Fruit fly (Drosophila melanogaster): ENCODE results near the gene TfIIB.

The TfIIB gene

DNA sequence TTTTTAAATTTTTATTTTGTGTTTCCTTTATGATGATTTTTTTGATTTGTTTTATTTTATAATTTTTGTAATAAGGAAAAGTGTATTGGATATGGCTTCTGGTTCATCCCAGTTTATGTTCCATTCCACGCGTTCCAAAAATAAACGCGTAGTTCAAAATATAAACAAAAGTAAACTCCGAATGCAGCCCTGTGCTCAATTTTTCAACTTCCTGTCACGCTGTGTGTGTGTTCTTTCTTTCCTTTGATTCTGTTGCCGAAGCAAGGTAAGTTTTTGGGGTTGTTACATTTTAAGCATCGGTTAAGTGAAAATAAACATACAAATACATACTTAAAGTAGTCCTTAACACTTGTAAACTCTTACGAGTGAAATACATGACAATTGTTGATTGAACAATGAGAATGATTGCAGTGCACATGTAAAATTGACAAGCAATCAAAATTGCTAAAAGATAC, 23.0 kb upstream of the TfIIB start, which contains the start of the genes Ip259 and RpS27A (continued):
- TF ChIP-seq ERR (GFP tag; optimal IDR thresholded peaks at IDR 0.05) = no peak
- peak; percentile 34; the same call in 1 of the 2 replicates for TF ChIP-seq bbx (GFP tag; IDR thresholded peaks at IDR 0.05; ENCODE audit: partially characterized antibody)
- TF ChIP-seq CG12236 (GFP tag; optimal IDR thresholded peaks at IDR 0.05) = peak; percentile 9
- no peak for TF ChIP-seq CG9932 (GFP tag; IDR thresholded peaks at IDR 0.05)
- TF ChIP-seq dan (GFP tag; IDR thresholded peaks at IDR 0.05) = no peak
- peak; percentile 56 for TF ChIP-seq D19B (GFP tag; optimal IDR thresholded peaks at IDR 0.05)
- no peak for TF ChIP-seq vnd (GFP tag; IDR thresholded peaks at IDR 0.05; ENCODE audit: partially characterized antibody)
- TF ChIP-seq CG34422 (GFP tag; IDR thresholded peaks at IDR 0.05) = peak; percentile 83; the same call in 2 of the 3 replicates
- no peak for TF ChIP-seq yki (optimal IDR thresholded peaks at IDR 0.05)
- TF ChIP-seq ATbp (GFP tag; optimal IDR thresholded peaks at IDR 0.05) = no peak
- TF ChIP-seq CG17328 (GFP tag; IDR thresholded peaks at IDR 0.05) = peak; percentile 87
- TF ChIP-seq sd (tag; optimal IDR thresholded peaks at IDR 0.05) = no peak
- peak; percentile 51 for TF ChIP-seq CG6683 (GFP tag; optimal IDR thresholded peaks at IDR 0.05)
- no peak; the same call in 1 of the 2 replicates for TF ChIP-seq ranshi (GFP tag; IDR thresholded peaks at IDR 0.05)
- TF ChIP-seq CG4707 (GFP tag; optimal IDR thresholded peaks at IDR 0.05) = peak; percentile 79
- TF ChIP-seq tap (tag; optimal IDR thresholded peaks at IDR 0.05) = peak; percentile 66
- TF ChIP-seq hkb (optimal IDR thresholded peaks at IDR 0.05) = no peak
- TF ChIP-seq hkb (GFP tag; IDR thresholded peaks at IDR 0.05) = peak; percentile 68
- peak; percentile 68 for TF ChIP-seq CG11247 (GFP tag; IDR thresholded peaks at IDR 0.05)
- TF ChIP-seq CG9215 (GFP tag; IDR thresholded peaks at IDR 0.05) = no peak
- TF ChIP-seq ftz-f1 (GFP tag; optimal IDR thresholded peaks at IDR 0.05) = no peak
- no peak for TF ChIP-seq Poxn (GFP tag; IDR thresholded peaks at IDR 0.05)
- no peak for TF ChIP-seq CG3838 (GFP tag; optimal IDR thresholded peaks at IDR 0.05)
- TF ChIP-seq CG1792 (GFP tag; optimal IDR thresholded peaks at IDR 0.05) = peak; percentile 15
- no peak for TF ChIP-seq CG10565 (GFP tag; optimal IDR thresholded peaks at IDR 0.05)
- peak; percentile 53 to 75 for TF ChIP-seq chif (GFP tag; optimal IDR thresholded peaks at IDR 0.05)
- peak; percentile 40 for TF ChIP-seq BEAF-32 (GFP tag; optimal IDR thresholded peaks at IDR 0.05)
- TF ChIP-seq Atf-2 (GFP tag; optimal IDR thresholded peaks at IDR 0.05) = peak; percentile 47
- peak; percentile 75 for TF ChIP-seq Xbp1 (GFP tag; optimal IDR thresholded peaks at IDR 0.05)
- peak; percentile 55 for TF ChIP-seq Bteb2 (GFP tag; optimal IDR thresholded peaks at IDR 0.05)
- peak; percentile 41 for TF ChIP-seq eyg (GFP tag; optimal IDR thresholded peaks at IDR 0.05)
- no peak for TF ChIP-seq Dp (GFP tag; optimal IDR thresholded peaks at IDR 0.05)
- peak; percentile 52 for TF ChIP-seq Chrac-16 (GFP tag; optimal IDR thresholded peaks at IDR 0.05)
- TF ChIP-seq NC2α (GFP tag; optimal IDR thresholded peaks at IDR 0.05) = peak; percentile 47
- TF ChIP-seq CG6254 (GFP tag; optimal IDR thresholded peaks at IDR 0.05) = peak; percentile 18
- TF ChIP-seq ind (GFP tag; optimal IDR thresholded peaks at IDR 0.05) = no peak
- peak; percentile 81 for TF ChIP-seq row (GFP tag; IDR thresholded peaks at IDR 0.05)
- TF ChIP-seq CG7839 (tag; optimal IDR thresholded peaks at IDR 0.05) = peak; percentile 77
- TF ChIP-seq tgo (GFP tag; IDR thresholded peaks at IDR 0.05) = peak; percentile 55
- peak; percentile 61 for TF ChIP-seq Antp (GFP tag; optimal IDR thresholded peaks at IDR 0.05)
- peak; percentile 65; the same call in 1 of the 2 replicates for TF ChIP-seq CG14014 (GFP tag; IDR thresholded peaks at IDR 0.05)
- no peak for TF ChIP-seq CG15479 (GFP tag; optimal IDR thresholded peaks at IDR 0.05)
- peak; percentile 100 for TF ChIP-seq MESR4 (GFP tag; optimal IDR thresholded peaks at IDR 0.05)
- TF ChIP-seq slp2 (GFP tag; optimal IDR thresholded peaks at IDR 0.05) = peak; percentile 83
- TF ChIP-seq phol (tag; optimal IDR thresholded peaks at IDR 0.05) = peak; percentile 85
- peak; percentile 62 for TF ChIP-seq CG9609 (GFP tag; optimal IDR thresholded peaks at IDR 0.05)
- TF ChIP-seq lmd (GFP tag; IDR thresholded peaks at IDR 0.05) = peak; percentile 57
- TF ChIP-seq zen (tag; optimal IDR thresholded peaks at IDR 0.05) = peak; percentile 75
- TF ChIP-seq maf-S (GFP tag; optimal IDR thresholded peaks at IDR 0.05) = peak; percentile 57
- TF ChIP-seq ken (GFP tag; IDR thresholded peaks at IDR 0.05) = peak; percentile 77
- peak; percentile 46 for TF ChIP-seq twi (tag; optimal IDR thresholded peaks at IDR 0.05)
- peak in 1 of 2 experiments; percentile 62 for TF ChIP-seq insv (GFP tag; optimal IDR thresholded peaks at IDR 0.05)
